Fruit fly (Drosophila melanogaster): ENCODE results near the gene thoc7.
A peak's percentile ranks its signal among the peaks of the same experiment; 100 is the strongest.

DNA sequence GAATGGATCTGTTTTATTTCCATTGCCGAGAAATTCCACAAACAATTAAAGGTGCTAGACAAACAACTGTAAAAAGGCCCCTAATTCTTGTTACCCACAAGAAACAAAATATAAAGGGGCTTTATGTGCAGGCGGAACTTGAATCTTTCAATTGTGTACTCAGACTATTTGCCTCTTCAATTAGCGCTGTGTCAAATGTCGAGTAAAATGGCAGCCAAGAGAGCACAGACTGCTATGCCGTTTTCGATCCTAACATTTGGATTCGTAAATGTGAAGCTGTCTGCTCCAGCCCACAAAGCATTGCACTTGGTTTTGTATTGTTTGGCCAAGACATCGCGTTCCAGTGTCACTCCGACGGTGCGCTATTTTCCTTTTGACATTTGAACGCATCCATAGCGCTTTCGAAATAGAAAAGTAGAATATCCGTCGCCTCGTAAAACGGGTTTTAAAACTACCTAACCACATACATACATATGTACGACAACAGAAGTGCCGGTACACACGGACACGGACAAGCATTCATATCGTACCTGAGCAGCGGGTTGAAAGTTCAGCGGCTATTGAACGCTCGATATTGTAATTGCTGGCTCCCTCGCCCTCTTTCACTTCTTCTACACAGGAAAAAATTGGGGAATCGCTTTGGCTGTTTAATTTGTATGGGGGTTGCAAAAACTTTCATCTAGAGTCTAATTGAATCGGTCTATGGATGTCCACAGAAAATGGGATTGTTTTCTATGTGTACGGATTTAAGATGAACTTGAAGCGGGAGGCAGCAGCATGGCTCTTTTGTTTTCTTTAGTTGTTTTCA lies 46.3 kb downstream of the thoc7 start:
- TF ChIP-seq CG13204 (GFP tag; optimal IDR thresholded peaks at IDR 0.05), result peak; percentile 62
- TF ChIP-seq CG12605 (GFP tag; IDR thresholded peaks at IDR 0.05), result peak; percentile 46; the same call in 1 of the 2 replicates
- peak; percentile 49 for TF ChIP-seq CG8301 (tag; optimal IDR thresholded peaks at IDR 0.05)
- peak; percentile 48 for TF ChIP-seq CG9948 (tag; optimal IDR thresholded peaks at IDR 0.05)
- TF ChIP-seq CG4496 (GFP tag; IDR thresholded peaks at IDR 0.05), result 0 out of 3 replicates have a peak, but pooled peaks have one; percentile 63
- TF ChIP-seq CG8159 (tag; optimal IDR thresholded peaks at IDR 0.05), result peak; percentile 55
- TF ChIP-seq CG34367 (tag; optimal IDR thresholded peaks at IDR 0.05), result no peak
- TF ChIP-seq EcR (GFP tag; optimal IDR thresholded peaks at IDR 0.05), result peak; percentile 50
